Fruit fly (Drosophila melanogaster) whole organism, embryonic: Measurements from ENCODE around the gene CG46439.

Experiments used
- Ada2b ChIP-seq: fragments of 200-800 bp; sonication (Bioruptor generic); IDR thresholded peaks from 2 replicates; pipeline ENCODE4 v1.3.6; 2022; ENCODE audit warnings: missing biosample characterization, missing genetic modification characterization
- CG10147 ChIP-seq: fragments of 200-800 bp; sonication (Bioruptor generic); optimal IDR thresholded peaks from 2 replicates; lab custom pipeline; 2019; ENCODE audit warnings: missing biosample characterization, mild to moderate bottlenecking, missing genetic modification characterization, moderate library complexity
- CG10274 ChIP-seq: fragments of 200-800 bp; sonication (Bioruptor generic); optimal IDR thresholded peaks from 3 replicates; lab custom pipeline; 2017; ENCODE audit warnings: missing biosample characterization, mild to moderate bottlenecking, missing genetic modification characterization
- CG10959 ChIP-seq: fragments of 200-800 bp; sonication (Bioruptor generic); IDR thresholded peaks from 2 replicates; pipeline ENCODE4 v1.3.6; 2022; ENCODE audit warnings: missing biosample characterization, missing genetic modification characterization
- CG11456 ChIP-seq: fragments of 200-800 bp; sonication (Bioruptor generic); IDR thresholded peaks from 3 replicates; pipeline ENCODE4 v1.3.6; 2022; ENCODE audit warnings: missing biosample characterization, missing genetic modification characterization
- CG13287 ChIP-seq: fragments of 200-800 bp; sonication (Bioruptor generic); IDR thresholded peaks from 2 replicates; pipeline ENCODE4 v1.3.6; 2022; ENCODE audit warnings: missing biosample characterization, missing genetic modification characterization; ENCODE audit not compliant: partially characterized antibody
- CG13296 ChIP-seq: fragments of 200-800 bp; sonication (Bioruptor generic); optimal IDR thresholded peaks from 3 replicates; lab custom pipeline; 2018; ENCODE audit warnings: missing biosample characterization, mild to moderate bottlenecking, missing genetic modification characterization
- CG13424 ChIP-seq: fragments of 200-800 bp; sonication (Bioruptor generic); optimal IDR thresholded peaks from 2 replicates; lab custom pipeline; 2019; ENCODE audit warnings: missing biosample characterization, mild to moderate bottlenecking, missing genetic modification characterization, moderate library complexity
- CG15011 ChIP-seq: fragments of 200-800 bp; sonication (Bioruptor generic); optimal IDR thresholded peaks from 3 replicates; lab custom pipeline; 2018; ENCODE audit warnings: missing biosample characterization, mild to moderate bottlenecking, missing genetic modification characterization
- CG17829 ChIP-seq: fragments of 200-800 bp; optimal IDR thresholded peaks from 2 replicates; lab custom pipeline; 2019; ENCODE audit warnings: missing biosample characterization, mild to moderate bottlenecking, missing genetic modification characterization, moderate library complexity
- CG2875 ChIP-seq: fragments of 200-800 bp; sonication (Bioruptor generic); optimal IDR thresholded peaks from 2 replicates; lab custom pipeline; 2017; ENCODE audit warnings: missing biosample characterization, mild to moderate bottlenecking, missing genetic modification characterization, missing genetic modification reagents
- CG30431 ChIP-seq: fragments of 200-800 bp; sonication (Bioruptor generic); optimal IDR thresholded peaks from 2 replicates; lab custom pipeline; 2017; ENCODE audit warnings: missing biosample characterization, missing genetic modification characterization
- CG4820 ChIP-seq: fragments of 200-800 bp; sonication (Bioruptor generic); optimal IDR thresholded peaks from 3 replicates; lab custom pipeline; 2016; ENCODE audit warnings: missing biosample characterization, missing genetic modification characterization
- CG7556 ChIP-seq: fragments of 200-800 bp; sonication (Bioruptor generic); optimal IDR thresholded peaks from 2 replicates; lab custom pipeline; 2017; ENCODE audit warnings: missing biosample characterization, mild to moderate bottlenecking, missing genetic modification characterization
- Chrac-16 ChIP-seq: fragments of 200-800 bp; sonication (Bioruptor generic); optimal IDR thresholded peaks from 3 replicates; lab custom pipeline; 2016; ENCODE audit warnings: missing biosample characterization, missing genetic modification characterization
- D ChIP-seq, 2 experiments: fragments of 200-800 bp in 1 of 2; fragments of >200 bp in 1 of 2; sonication (Bioruptor generic) in 1 of 2; optimal IDR thresholded peaks; 2 replicates in 1 of 2; 3 replicates in 1 of 2; lab custom pipeline; 2017; ENCODE audit warnings: mild to moderate bottlenecking in 1 of 2, missing biosample characterization in 1 of 2, missing genetic modification characterization in 1 of 2, missing genetic modification reagents in 1 of 2
- Drgx ChIP-seq: fragments of 200-800 bp; sonication (Bioruptor generic); IDR thresholded peaks from 2 replicates; pipeline ENCODE4 v1.3.6; 2022; ENCODE audit warnings: missing biosample characterization, missing genetic modification characterization
- E2f1 ChIP-seq: fragments of 200-800 bp; sonication (Bioruptor generic); IDR thresholded peaks from 2 replicates; pipeline ENCODE4 v1.3.6; 2022; ENCODE audit warnings: missing biosample characterization, missing genetic modification characterization
- ERR ChIP-seq: fragments of 200-800 bp; sonication (Bioruptor generic); optimal IDR thresholded peaks from 2 replicates; lab custom pipeline; 2016; ENCODE audit warnings: missing biosample characterization, missing genetic modification characterization
- HmgD ChIP-seq: fragments of 200-800 bp; sonication (Bioruptor generic); optimal IDR thresholded peaks from 3 replicates; lab custom pipeline; 2016; ENCODE audit warnings: missing biosample characterization, missing genetic modification characterization
- Jarid2 ChIP-seq: fragments of 200-800 bp; sonication (Bioruptor generic); optimal IDR thresholded peaks from 3 replicates; lab custom pipeline; 2017; ENCODE audit warnings: mild to moderate bottlenecking, missing biosample characterization, missing genetic modification reagents, missing genetic modification characterization
- Med ChIP-seq: fragments of 200-800 bp; sonication (Bioruptor generic); peaks from one replicate; lab custom pipeline; 2016; ENCODE audit warnings: missing biosample characterization, missing genetic modification characterization, mild to moderate bottlenecking, inconsistent platforms, moderate library complexity
- Myb ChIP-seq: fragments of 200-800 bp; sonication (Bioruptor generic); optimal IDR thresholded peaks from 2 replicates; lab custom pipeline; 2016; ENCODE audit warnings: missing biosample characterization, missing genetic modification characterization
- Optix ChIP-seq: fragments of 200-800 bp; sonication (Bioruptor generic); IDR thresholded peaks from 3 replicates; pipeline ENCODE4 v1.3.6; 2022; ENCODE audit warnings: missing biosample characterization, missing genetic modification characterization
- Scr ChIP-seq: fragments of 200-800 bp; sonication (Bioruptor generic); IDR thresholded peaks from 2 replicates; pipeline ENCODE4 v1.3.6; 2022; ENCODE audit warnings: missing biosample characterization, missing genetic modification characterization; ENCODE audit not compliant: partially characterized antibody
- Side ChIP-seq: fragments of 200-800 bp; sonication (Bioruptor generic); optimal IDR thresholded peaks from 2 replicates; lab custom pipeline; 2016; ENCODE audit warnings: missing biosample characterization, missing genetic modification characterization
- Trl ChIP-seq, 3 experiments: fragments of >200 bp in 2 of 3; fragments of 200-800 bp in 1 of 3; sonication (Bioruptor generic) in 1 of 3; optimal IDR thresholded peaks; 2 replicates in 1 of 3; 3 replicates in 2 of 3; lab custom pipeline; 2016 to 2017; ENCODE audit warnings: missing biosample characterization in 1 of 3, missing genetic modification characterization in 1 of 3
- ab ChIP-seq: fragments of 200-800 bp; sonication (Bioruptor generic); optimal IDR thresholded peaks from 2 replicates; lab custom pipeline; 2016; ENCODE audit warnings: missing biosample characterization, missing genetic modification characterization
- aop ChIP-seq: fragments of 200-800 bp; sonication (Bioruptor generic); IDR thresholded peaks from 2 replicates; pipeline ENCODE4 v1.3.6; 2022; ENCODE audit warnings: missing biosample characterization, missing genetic modification characterization
- ash1 ChIP-seq: fragments of 200-800 bp; sonication (Bioruptor generic); optimal IDR thresholded peaks from 2 replicates; lab custom pipeline; 2018; ENCODE audit warnings: missing biosample characterization, mild to moderate bottlenecking, missing genetic modification characterization
- br ChIP-seq: fragments of >200 bp; optimal IDR thresholded peaks from 2 replicates; lab custom pipeline; 2017
- bsh ChIP-seq, 2 experiments: fragments of 200-800 bp; sonication (Bioruptor generic); optimal IDR thresholded peaks; 2 replicates each; lab custom pipeline; 2017 to 2018; ENCODE audit warnings: mild to moderate bottlenecking in 2 of 2, missing biosample characterization in 2 of 2, missing genetic modification characterization in 2 of 2, moderate library complexity in 1 of 2
- dmrt99B ChIP-seq: fragments of 200-800 bp; sonication (Bioruptor generic); optimal IDR thresholded peaks from 2 replicates; lab custom pipeline; 2018; ENCODE audit warnings: missing biosample characterization, mild to moderate bottlenecking, missing genetic modification characterization, moderate library complexity
- eve ChIP-seq, 2 experiments: fragments of >200 bp; optimal IDR thresholded peaks; 2 replicates each; lab custom pipeline; 2017; ENCODE audit warnings: missing biosample characterization in 2 of 2, missing genetic modification characterization in 2 of 2
- gsb ChIP-seq: fragments of 200-800 bp; sonication (Bioruptor generic); IDR thresholded peaks from 2 replicates; pipeline ENCODE4 v1.3.6; 2022; ENCODE audit warnings: missing biosample characterization, missing genetic modification characterization
- hb ChIP-seq: fragments of 200-800 bp; sonication (Bioruptor generic); IDR thresholded peaks from 3 replicates; pipeline ENCODE4 v1.3.6; 2022; ENCODE audit warnings: missing biosample characterization, missing genetic modification characterization; ENCODE audit not compliant: partially characterized antibody
- jing ChIP-seq: fragments of 200-800 bp; sonication (Bioruptor generic); optimal IDR thresholded peaks from 2 replicates; lab custom pipeline; 2018; ENCODE audit warnings: missing biosample characterization, mild to moderate bottlenecking, missing genetic modification characterization
- mirr ChIP-seq: fragments of 200-800 bp; sonication (Bioruptor generic); optimal IDR thresholded peaks from 3 replicates; lab custom pipeline; 2018; ENCODE audit warnings: missing biosample characterization, mild to moderate bottlenecking, missing genetic modification characterization
- nmo ChIP-seq: fragments of 200-800 bp; sonication (Bioruptor generic); optimal IDR thresholded peaks from 2 replicates; lab custom pipeline; 2018; ENCODE audit warnings: missing biosample characterization, mild to moderate bottlenecking, missing genetic modification characterization, moderate library complexity
- otp ChIP-seq: fragments of 200-800 bp; sonication (Bioruptor generic); IDR thresholded peaks from 3 replicates; pipeline ENCODE4, ENCODE4 v1.3.6; 2022; ENCODE audit warnings: missing biosample characterization, missing genetic modification characterization
- peb ChIP-seq: fragments of 200-800 bp; sonication (Bioruptor generic); IDR thresholded peaks from 2 replicates; pipeline ENCODE4 v1.3.6; 2022; ENCODE audit warnings: missing biosample characterization, missing genetic modification characterization
- pfk ChIP-seq: fragments of 200-800 bp; sonication (Bioruptor generic); optimal IDR thresholded peaks from 2 replicates; lab custom pipeline; 2018; ENCODE audit warnings: missing biosample characterization, mild to moderate bottlenecking, missing genetic modification characterization, moderate library complexity
- pho ChIP-seq: fragments of 200-800 bp; sonication (Bioruptor generic); optimal IDR thresholded peaks from 2 replicates; lab custom pipeline; 2016; ENCODE audit warnings: missing biosample characterization, missing genetic modification characterization
- ro ChIP-seq: fragments of 200-800 bp; sonication (Bioruptor generic); IDR thresholded peaks from 2 replicates; pipeline ENCODE4 v1.3.6; 2022; ENCODE audit warnings: missing biosample characterization, missing genetic modification characterization
- sd ChIP-seq: fragments of 200-800 bp; sonication (Bioruptor generic); optimal IDR thresholded peaks from 3 replicates; lab custom pipeline; 2018; ENCODE audit warnings: missing biosample characterization, mild to moderate bottlenecking, missing genetic modification characterization, moderate library complexity
- slbo ChIP-seq: fragments of 200-800 bp; sonication (Bioruptor generic); IDR thresholded peaks from 2 replicates; pipeline ENCODE4 v1.3.6; 2022; ENCODE audit warnings: missing biosample characterization, missing genetic modification characterization
- zfh2 ChIP-seq: fragments of 200-800 bp; sonication (Bioruptor generic); optimal IDR thresholded peaks from 2 replicates; lab custom pipeline; 2016; ENCODE audit warnings: missing biosample characterization, missing genetic modification characterization

The CG46439 gene

DNA sequence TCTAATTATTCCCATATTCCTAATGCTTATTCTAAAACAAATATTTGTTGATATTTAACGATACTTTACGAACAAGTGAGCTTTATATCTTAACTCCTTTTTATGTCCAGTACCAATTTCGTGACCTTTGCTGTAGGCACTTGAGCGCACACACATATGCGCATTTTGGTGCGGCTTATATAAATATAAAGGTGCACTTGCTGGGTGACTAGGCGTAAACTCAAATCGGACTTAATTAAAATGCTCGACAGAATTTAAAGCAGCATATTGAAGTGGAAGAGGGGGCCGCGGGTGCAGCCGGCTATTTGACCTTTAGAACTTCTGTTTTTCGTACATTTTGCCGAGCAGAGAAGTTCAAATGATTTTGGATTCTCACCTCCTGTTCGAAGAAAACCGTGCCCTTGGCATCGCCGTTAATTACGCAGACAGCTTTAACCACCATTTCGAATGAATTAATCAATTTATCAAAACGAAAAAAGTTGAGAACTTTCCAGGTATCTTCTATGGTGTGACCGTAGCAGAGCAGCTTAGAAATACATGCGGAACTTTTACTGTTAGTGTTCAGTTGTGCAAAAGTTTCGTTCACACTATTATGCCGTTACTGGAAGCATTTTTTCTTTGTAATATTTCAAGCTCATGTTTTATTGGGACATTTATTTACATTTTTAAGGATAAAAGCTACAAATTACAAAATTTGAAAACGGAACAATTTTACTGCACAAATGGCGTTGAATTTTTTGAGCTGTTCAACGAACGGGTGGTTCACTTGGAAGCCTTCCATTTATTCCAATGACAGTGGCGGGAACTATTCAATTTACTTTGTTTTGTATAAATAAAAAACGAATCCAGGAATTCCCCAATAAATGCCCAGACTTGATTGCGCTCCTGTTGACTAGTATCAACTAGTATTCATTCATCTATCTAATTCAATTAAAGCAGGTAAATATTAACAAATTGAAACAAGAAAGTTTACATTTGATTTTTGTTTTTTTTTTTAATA lies 17.5 kb upstream of the CG46439 start, which contains the start of gene Sod1 (continued):
- TF ChIP-seq eve (GFP tag; optimal IDR thresholded peaks at IDR 0.05; lab: Kevin White, UChicago) (no peak), Myb (GFP tag; lab: Kevin White, UChicago) (peak; percentile 56), CG13287 (GFP tag; lab: Robert Waterston, UW) (peak; percentile 38; the same call in 1 of the 2 replicates), Drgx (GFP tag; lab: Robert Waterston, UW) (0 out of 2 replicates have a peak, but pooled peaks have one; percentile 19), Med (peak; percentile 65), CG10274 (GFP tag; lab: Kevin White, UChicago) (no peak), HmgD (peak; percentile 39), D (optimal IDR thresholded peaks at IDR 0.05; lab: Kevin White, UChicago) (no peak), D (GFP tag; optimal IDR thresholded peaks at IDR 0.05; lab: Kevin White, UChicago) (no peak), bsh (GFP tag; optimal IDR thresholded peaks at IDR 0.05; lab: Kevin White, UChicago) (peak; percentile 5 to 80), Jarid2 (no peak), gsb (GFP tag; lab: Robert Waterston, UW) (no peak), sd (tag; lab: Kevin White, UChicago) (peak; percentile 24), Scr (GFP tag; lab: Robert Waterston, UW) (0 out of 2 replicates have a peak, but pooled peaks have one; percentile 33), Optix (GFP tag; lab: Robert Waterston, UW) (no peak), nmo (GFP tag; lab: Kevin White, UChicago) (peak; percentile 31), ERR (GFP tag; lab: Kevin White, UChicago) (peak; percentile 71)

DNA sequence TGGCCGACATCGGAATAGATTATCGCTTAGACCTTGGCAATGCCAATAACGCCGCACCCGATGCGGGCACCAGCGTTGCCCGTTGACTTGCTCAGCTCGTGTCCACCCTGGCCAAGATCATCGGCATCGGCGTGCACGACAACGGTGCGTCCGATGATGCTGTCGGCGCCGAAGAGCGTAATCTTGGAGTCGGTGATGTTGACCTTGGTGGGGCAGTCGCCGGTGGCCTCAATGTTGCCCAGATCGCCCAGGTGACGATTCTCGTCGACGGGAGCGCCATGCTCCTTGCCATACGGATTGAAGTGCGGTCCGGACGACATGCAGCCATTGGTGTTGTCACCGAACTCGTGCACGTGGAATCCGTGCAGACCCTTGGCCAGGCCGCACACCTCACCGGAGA lies 16.4 kb upstream of the CG46439 start:
- TF ChIP-seq sd (tag; lab: Kevin White, UChicago) (no peak), CG2875 (GFP tag; lab: Kevin White, UChicago) (no peak), ro (GFP tag; lab: Robert Waterston, UW) (no peak), ab (no peak), Side (GFP tag; lab: Kevin White, UChicago) (no peak), Ada2b (GFP tag; lab: Robert Waterston, UW) (no peak), CG4820 (GFP tag; lab: Kevin White, UChicago) (no peak), peb (GFP tag; lab: Robert Waterston, UW) (no peak), slbo (GFP tag; lab: Robert Waterston, UW) (no peak), pfk (GFP tag; lab: Kevin White, UChicago) (no peak), CG10959 (GFP tag; lab: Robert Waterston, UW) (no peak), CG17829 (tag; lab: Kevin White, UChicago) (no peak), br (no peak), jing (no peak), CG15011 (GFP tag; lab: Kevin White, UChicago) (no peak), pho (GFP tag; lab: Kevin White, UChicago) (no peak), ash1 (GFP tag; lab: Kevin White, UChicago) (no peak), CG11456 (GFP tag; lab: Robert Waterston, UW) (no peak), CG10147 (GFP tag; lab: Kevin White, UChicago) (no peak), zfh2 (no peak), otp (no peak), Trl (optimal IDR thresholded peaks at IDR 0.05; lab: Kevin White, UChicago) (no peak), Trl (GFP tag; optimal IDR thresholded peaks at IDR 0.05; lab: Kevin White, UChicago) (no peak), E2f1 (GFP tag; lab: Robert Waterston, UW) (no peak), mirr (no peak), aop (GFP tag; lab: Robert Waterston, UW) (0 out of 2 replicates have a peak, but pooled peaks have one; percentile 25), CG13424 (tag; lab: Kevin White, UChicago) (no peak), CG7556 (no peak), hb (GFP tag; lab: Robert Waterston, UW) (no peak), dmrt99B (no peak), CG30431 (GFP tag; lab: Kevin White, UChicago) (no peak), Chrac-16 (no peak), CG13296 (GFP tag; lab: Kevin White, UChicago) (no peak)
